Fruit fly (Drosophila melanogaster): ENCODE results near the gene CG12105.

CG12105 gene

DNA sequence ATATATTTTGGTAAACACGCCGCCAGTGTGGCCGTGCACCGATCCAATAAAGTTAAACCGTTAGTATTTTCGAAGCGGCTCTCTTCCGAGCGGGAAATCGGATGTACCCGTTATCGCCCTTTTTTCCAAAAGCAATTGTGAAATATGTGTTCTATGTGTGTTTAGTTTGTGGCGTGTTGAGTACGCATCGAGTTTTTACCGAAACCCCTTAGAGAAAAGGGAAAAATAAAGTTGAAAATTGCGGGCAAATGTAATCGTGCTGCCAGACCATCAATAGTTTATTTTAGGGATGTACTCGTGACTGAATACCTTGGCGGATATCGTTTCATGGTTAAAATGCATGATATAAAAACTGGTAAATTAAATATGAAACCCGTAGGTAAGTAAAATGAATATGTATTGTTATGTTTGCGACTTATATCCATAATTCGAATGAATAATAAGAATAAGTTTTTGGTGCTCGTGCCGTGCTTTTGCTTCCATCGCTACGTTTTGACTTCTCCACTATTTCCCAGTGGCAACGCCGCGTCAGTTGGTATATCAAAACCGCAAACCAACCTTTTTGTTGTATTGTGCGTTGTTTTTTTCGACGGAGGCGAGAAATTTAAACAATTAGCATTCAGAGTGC lies 23.7 kb upstream of the CG12105 start, which contains the start of the genes Mettl2 and Bgb (continued):
- TF ChIP-seq disco-r (GFP tag; optimal IDR thresholded peaks at IDR 0.05) = peak; percentile 60
- peak; percentile 80 for TF ChIP-seq Dip3 (GFP tag; optimal IDR thresholded peaks at IDR 0.05)
- TF ChIP-seq CG18011 (GFP tag; optimal IDR thresholded peaks at IDR 0.05) = peak; percentile 36
- peak in 1 of 3 experiments; percentile 72 for TF ChIP-seq lola (GFP tag; optimal IDR thresholded peaks at IDR 0.05)
- peak; percentile 79 for TF ChIP-seq CG14667 (GFP tag; IDR thresholded peaks at IDR 0.05)
- TF ChIP-seq dati (GFP tag; IDR thresholded peaks at IDR 0.05) = no peak
- TF ChIP-seq Eip74EF (GFP tag; optimal IDR thresholded peaks at IDR 0.05) = no peak
- TF ChIP-seq Opbp (GFP tag; IDR thresholded peaks at IDR 0.05; ENCODE audit: partially characterized antibody) = peak; percentile 62; the same call in 2 of the 3 replicates
- TF ChIP-seq E2f1 (GFP tag; IDR thresholded peaks at IDR 0.05) = peak; percentile 71
- no peak for TF ChIP-seq odd (GFP tag; optimal IDR thresholded peaks at IDR 0.05)
- TF ChIP-seq CG4282 (GFP tag; optimal IDR thresholded peaks at IDR 0.05) = no peak
- no peak for TF ChIP-seq Lpt (GFP tag; optimal IDR thresholded peaks at IDR 0.05)
- TF ChIP-seq hth (optimal IDR thresholded peaks at IDR 0.05) = no peak
- TF ChIP-seq ci (GFP tag; IDR thresholded peaks at IDR 0.05) = peak; percentile 66; the same call in 2 of the 3 replicates
- TF ChIP-seq CG6683 (GFP tag; optimal IDR thresholded peaks at IDR 0.05) = peak; percentile 26
- TF ChIP-seq Med (GFP tag) = peak; percentile 94
- TF ChIP-seq Hr3 (GFP tag; optimal IDR thresholded peaks at IDR 0.05) = peak; percentile 80
- TF ChIP-seq unpg (GFP tag; optimal IDR thresholded peaks at IDR 0.05) = peak; percentile 71
- peak; percentile 72 for TF ChIP-seq Side (GFP tag; optimal IDR thresholded peaks at IDR 0.05)
- TF ChIP-seq sc (optimal IDR thresholded peaks at IDR 0.05) = no peak
- no peak for TF ChIP-seq sc (GFP tag; optimal IDR thresholded peaks at IDR 0.05)
- TF ChIP-seq usp (GFP tag; optimal IDR thresholded peaks at IDR 0.05) = no peak
- TF ChIP-seq CG8478 (optimal IDR thresholded peaks at IDR 0.05) = no peak
- no peak for TF ChIP-seq mld (GFP tag; IDR thresholded peaks at IDR 0.05; ENCODE audit: partially characterized antibody)
- TF ChIP-seq lab (GFP tag; optimal IDR thresholded peaks at IDR 0.05) = peak; percentile 78
- TF ChIP-seq da (GFP tag; optimal IDR thresholded peaks at IDR 0.05) = peak; percentile 61
- no peak for TF ChIP-seq CG10431 (GFP tag; optimal IDR thresholded peaks at IDR 0.05)
- peak; percentile 29 for TF ChIP-seq ewg (GFP tag; optimal IDR thresholded peaks at IDR 0.05)
- peak; percentile 64 for TF ChIP-seq NfI (GFP tag; optimal IDR thresholded peaks at IDR 0.05)
- peak; percentile 53 for TF ChIP-seq CG17186 (GFP tag; optimal IDR thresholded peaks at IDR 0.05)
- no peak for TF ChIP-seq h (optimal IDR thresholded peaks at IDR 0.05)
- peak; percentile 84 for TF ChIP-seq CG7839 (tag; optimal IDR thresholded peaks at IDR 0.05)
- TF ChIP-seq Hr51 (GFP tag; optimal IDR thresholded peaks at IDR 0.05) = peak; percentile 60 to 68
- TF ChIP-seq CG9609 (GFP tag; optimal IDR thresholded peaks at IDR 0.05) = peak; percentile 81
- peak; percentile 40; the same call in 2 of the 3 replicates for TF ChIP-seq CG7963 (GFP tag; IDR thresholded peaks at IDR 0.05; ENCODE audit: partially characterized antibody)
- peak; percentile 77 for TF ChIP-seq Fer3 (tag; optimal IDR thresholded peaks at IDR 0.05)
- TF ChIP-seq CG34224 (GFP tag; IDR thresholded peaks at IDR 0.05; ENCODE audit: partially characterized antibody) = peak; percentile 70
- no peak for TF ChIP-seq CG2199 (GFP tag; IDR thresholded peaks at IDR 0.05)
- TF ChIP-seq CG7271 (tag; optimal IDR thresholded peaks at IDR 0.05) = no peak
- no peak for TF ChIP-seq Lhr (GFP tag; optimal IDR thresholded peaks at IDR 0.05)
- peak; percentile 66 for TF ChIP-seq CG10267 (tag; optimal IDR thresholded peaks at IDR 0.05)
- TF ChIP-seq Spps (tag; optimal IDR thresholded peaks at IDR 0.05) = peak; percentile 65
- no peak for TF ChIP-seq CG5180 (GFP tag; optimal IDR thresholded peaks at IDR 0.05)
- TF ChIP-seq Drgx (GFP tag; IDR thresholded peaks at IDR 0.05) = peak; percentile 43; the same call in 1 of the 2 replicates
- TF ChIP-seq sim (GFP tag; IDR thresholded peaks at IDR 0.05) = no peak
- peak; percentile 62 for TF ChIP-seq CG8089 (GFP tag; optimal IDR thresholded peaks at IDR 0.05)
- TF ChIP-seq btn (GFP tag; optimal IDR thresholded peaks at IDR 0.05) = peak; percentile 29
- TF ChIP-seq Sin3A (optimal IDR thresholded peaks at IDR 0.05) = peak; percentile 95
- peak; percentile 53 for TF ChIP-seq en (GFP tag; optimal IDR thresholded peaks at IDR 0.05)
- no peak for TF ChIP-seq insv (GFP tag; optimal IDR thresholded peaks at IDR 0.05)
